Worm (Caenorhabditis elegans): Measurements from ENCODE around the gene M7.8.

DNA sequence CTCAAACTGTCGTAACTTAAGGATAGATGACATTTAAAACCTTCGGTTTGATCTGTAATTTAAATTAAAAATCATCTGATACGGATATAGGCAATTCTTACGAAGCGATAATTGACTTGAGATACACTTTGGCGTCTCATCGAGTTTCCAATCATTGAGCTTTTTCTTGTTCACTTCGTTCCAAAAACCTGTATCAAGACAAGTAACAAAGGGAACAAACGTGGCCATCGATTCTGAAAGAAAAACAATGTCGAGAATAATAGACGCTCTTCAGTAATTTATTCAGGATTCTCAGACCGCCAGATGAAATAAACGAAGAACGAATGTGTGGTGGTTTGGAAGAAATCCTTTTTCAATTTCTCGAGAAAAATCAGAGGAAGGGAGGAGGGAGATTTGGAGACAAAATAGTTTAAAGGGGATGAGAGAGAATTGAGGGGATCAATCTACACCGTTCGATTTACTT, 14.0 kb downstream of the M7.8 start, which contains the start of gene atg-7:
- TF ChIP-seq med-1 (GFP tag; optimal IDR thresholded peaks at IDR 0.05; ENCODE audit: insufficient read depth) (no peak), cog-1 (tag; optimal IDR thresholded peaks at IDR 0.05) (no peak), T22C8.4 (GFP tag; IDR thresholded peaks at IDR 0.05) (no peak), tab-1 (GFP tag; IDR thresholded peaks at IDR 0.05) (no peak), flt-1 (GFP tag; IDR thresholded peaks at IDR 0.05) (no peak), ztf-29 (GFP tag; IDR thresholded peaks at IDR 0.05) (no peak)
